Worm (Caenorhabditis elegans) whole organism, late embryonic: ENCODE results near the gene psf-1.

Source experiments
- C38D4.7 ChIP-seq: fragments of 200-800 bp; sonication (Bioruptor generic); optimal IDR thresholded peaks from 2 replicates; lab custom pipeline; 2018; ENCODE audit warnings: mild to moderate bottlenecking, missing genetic modification characterization, moderate library complexity, missing compliant biosample characterization
- ceh-30 ChIP-seq: fragments of 150-350 bp; optimal IDR thresholded peaks from 2 replicates; lab custom pipeline; 2014; ENCODE audit warnings: missing biosample characterization, missing genetic modification characterization

DNA sequence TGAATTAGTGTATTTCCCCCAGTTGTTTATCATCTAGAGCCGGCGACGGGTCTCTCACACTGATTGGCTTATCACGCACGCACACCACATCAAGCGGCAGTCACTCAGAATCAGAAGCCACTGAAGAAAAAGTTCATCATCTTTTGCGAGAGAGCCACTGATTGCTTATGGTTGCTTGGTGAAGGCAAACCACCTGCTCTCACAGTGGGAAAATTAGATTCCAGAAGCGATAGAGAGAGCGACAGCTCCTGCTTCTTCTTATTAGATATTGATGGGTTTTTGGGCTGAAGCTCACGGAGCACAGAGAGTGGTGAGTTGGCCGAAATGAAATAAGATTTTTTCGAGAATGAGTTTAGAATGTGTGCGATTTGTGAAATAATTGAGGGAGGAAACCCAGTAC, 12.4 kb upstream of the psf-1 start:
- TF ChIP-seq ceh-30 (no peak), C38D4.7 (GFP tag; lab: Kevin White, UChicago) (no peak)
